Fruit fly (Drosophila melanogaster) whole organism, wandering third instar larva: ENCODE measurements around the gene Ankle2.
A peak's percentile ranks its signal among the peaks of the same experiment; 100 is the strongest.

ENCODE experiments used
- Abd-B ChIP-seq: fragments of >200 bp; optimal IDR thresholded peaks from 2 replicates; lab custom pipeline; 2017; ENCODE audit warnings: missing biosample characterization, missing genetic modification characterization
- CrebA ChIP-seq: fragments of 200-800 bp; sonication (Bioruptor generic); optimal IDR thresholded peaks from 2 replicates; lab custom pipeline; 2016; ENCODE audit warnings: missing biosample characterization, mild to moderate bottlenecking, missing genetic modification characterization, borderline replicate concordance
- Myc ChIP-seq: fragments of >200 bp; optimal IDR thresholded peaks from 2 replicates; lab custom pipeline; 2017
- OdsH ChIP-seq: fragments of 200-800 bp; sonication (Bioruptor generic); optimal IDR thresholded peaks from 2 replicates; lab custom pipeline; 2016; ENCODE audit warnings: missing biosample characterization, mild to moderate bottlenecking, missing genetic modification characterization
- Vsx2 ChIP-seq: fragments of 200-300, 225-300 bp; sonication (Bioruptor generic); optimal IDR thresholded peaks from 2 replicates; lab custom pipeline; 2018; ENCODE audit warnings: missing biosample characterization, missing genetic modification characterization; ENCODE audit not compliant: partially characterized antibody
- br ChIP-seq: fragments of 200-800 bp; sonication (Bioruptor generic); optimal IDR thresholded peaks from 2 replicates; lab custom pipeline; 2016; ENCODE audit warnings: missing biosample characterization, missing genetic modification characterization
- fru ChIP-seq: fragments of 200-800 bp; sonication (Bioruptor generic); optimal IDR thresholded peaks from 3 replicates; lab custom pipeline; 2016; ENCODE audit warnings: missing biosample characterization, mild to moderate bottlenecking, missing genetic modification characterization
- psq ChIP-seq: fragments of 200-800 bp; sonication (Bioruptor generic); optimal IDR thresholded peaks from 3 replicates; lab custom pipeline; 2017; ENCODE audit warnings: missing biosample characterization, mild to moderate bottlenecking, missing genetic modification characterization, moderate library complexity
- sv ChIP-seq: fragments of 200-800 bp; sonication (Bioruptor generic); optimal IDR thresholded peaks from 3 replicates; lab custom pipeline; 2016; ENCODE audit warnings: missing biosample characterization, missing genetic modification characterization

- TF ChIP-seq sv = peak; percentile 76
- TF ChIP-seq fru (GFP tag; lab: Kevin White, UChicago) = peak; percentile 94
- no peak for TF ChIP-seq Abd-B (GFP tag; lab: Kevin White, UChicago)
- TF ChIP-seq Myc (lab: Kevin White, UChicago) = no peak
- TF ChIP-seq Vsx2 (GFP tag; lab: Kevin White, UChicago) = no peak
- peak; percentile 89 for TF ChIP-seq OdsH (GFP tag; lab: Kevin White, UChicago)
- no peak for TF ChIP-seq CrebA
- peak; percentile 85 for TF ChIP-seq psq (GFP tag; lab: Kevin White, UChicago)
- peak; percentile 91 for TF ChIP-seq br
Observed at dm6 chrX:17624983-17625401, 46.0 kb upstream of the Ankle2 start.
